Worm (Caenorhabditis elegans): ENCODE data around the gene T27D12.6.
A peak's percentile ranks its signal among the peaks of the same experiment; 100 is the strongest.

- TF ChIP-seq lag-1 (GFP tag; IDR thresholded peaks at IDR 0.05) (no peak), ama-1 (optimal IDR thresholded peaks at IDR 0.05) (no peak), ama-1 (GFP tag; optimal IDR thresholded peaks at IDR 0.05) (no peak), tlf-1 (GFP tag; optimal IDR thresholded peaks at IDR 0.05) (peak; percentile 97), pha-4 (tag; optimal IDR thresholded peaks at IDR 0.05) (no peak), F10E7.11 (tag; optimal IDR thresholded peaks at IDR 0.05) (no peak), nhr-90 (tag; optimal IDR thresholded peaks at IDR 0.05) (no peak), unc-130 (GFP tag; optimal IDR thresholded peaks at IDR 0.05) (peak; percentile 93), unc-62 (GFP tag; optimal IDR thresholded peaks at IDR 0.05) (no peak), nhr-120 (GFP tag; IDR thresholded peaks at IDR 0.05) (no peak), ztf-3 (GFP tag; optimal IDR thresholded peaks at IDR 0.05) (no peak)
Observed at ce11 chrII:11874674-11875198, 39.4 kb downstream of the T27D12.6 start, which contains the start of the genes npp-3 and top-2.
